Fruit fly (Drosophila melanogaster) whole organism, embryonic: ENCODE data around the gene CG7203.
A peak's percentile ranks its signal among the peaks of the same experiment; 100 is the strongest.

Source experiments
- Atf3 ChIP-seq: fragments of 200-800 bp; sonication (Bioruptor generic); optimal IDR thresholded peaks from 3 replicates; lab custom pipeline; 2016; ENCODE audit warnings: missing biosample characterization, missing genetic modification characterization
- BtbVII ChIP-seq: fragments of 200-800 bp; sonication (Bioruptor generic); optimal IDR thresholded peaks from 3 replicates; lab custom pipeline; 2017; ENCODE audit warnings: missing biosample characterization, mild to moderate bottlenecking, missing genetic modification characterization
- C15 ChIP-seq: fragments of 200-800 bp; sonication (Bioruptor generic); IDR thresholded peaks from 3 replicates; pipeline ENCODE4 v1.3.6; 2022; ENCODE audit warnings: missing biosample characterization, missing genetic modification characterization
- CG1024 ChIP-seq: fragments of 200-800 bp; sonication (Bioruptor generic); IDR thresholded peaks from 2 replicates; pipeline ENCODE4 v1.3.6; 2022; ENCODE audit warnings: missing biosample characterization, missing genetic modification characterization
- CG11085 ChIP-seq: fragments of 200-800 bp; sonication (Bioruptor generic); IDR thresholded peaks from 2 replicates; pipeline ENCODE4 v1.3.6; 2022; ENCODE audit warnings: missing biosample characterization, missing genetic modification characterization
- CG11695 ChIP-seq: fragments of 200-800 bp; sonication (Bioruptor generic); IDR thresholded peaks from 3 replicates; pipeline ENCODE4 v1.3.6; 2022; ENCODE audit warnings: missing biosample characterization, missing genetic modification characterization
- CG12391 ChIP-seq: fragments of 200-800 bp; sonication (Bioruptor generic); optimal IDR thresholded peaks from 3 replicates; lab custom pipeline; 2018; ENCODE audit warnings: missing biosample characterization, mild to moderate bottlenecking, missing genetic modification characterization, moderate library complexity
- CG13123 ChIP-seq: fragments of 200-800 bp; sonication (Bioruptor generic); optimal IDR thresholded peaks from 2 replicates; lab custom pipeline; 2016; ENCODE audit warnings: missing biosample characterization, missing genetic modification characterization
- CG14014 ChIP-seq: fragments of 200-800 bp; sonication (Bioruptor generic); IDR thresholded peaks from 2 replicates; pipeline ENCODE4 v1.3.6; 2022; ENCODE audit warnings: missing biosample characterization, missing genetic modification characterization
- CG15479 ChIP-seq: fragments of 200-800 bp; sonication (Bioruptor generic); optimal IDR thresholded peaks from 3 replicates; lab custom pipeline; 2019; ENCODE audit warnings: missing biosample characterization, mild to moderate bottlenecking, missing genetic modification characterization, moderate library complexity
- CG1603 ChIP-seq: fragments of 200-800 bp; sonication (Bioruptor generic); optimal IDR thresholded peaks from 2 replicates; lab custom pipeline; 2019; ENCODE audit warnings: missing biosample characterization, mild to moderate bottlenecking, missing genetic modification characterization, moderate library complexity
- CG17612 ChIP-seq: fragments of 200-800 bp; sonication (Bioruptor generic); IDR thresholded peaks from 2 replicates; pipeline ENCODE4 v1.3.6; 2022; ENCODE audit warnings: missing biosample characterization, missing genetic modification characterization
- CG2120 ChIP-seq: fragments of 200-800 bp; sonication (Bioruptor generic); optimal IDR thresholded peaks from 3 replicates; lab custom pipeline; 2016; ENCODE audit warnings: missing biosample characterization, missing genetic modification characterization
- CG2202 ChIP-seq: fragments of 200-800 bp; sonication (Bioruptor generic); optimal IDR thresholded peaks from 2 replicates; lab custom pipeline; 2018; ENCODE audit warnings: missing biosample characterization, mild to moderate bottlenecking, missing genetic modification characterization
- CG2678 ChIP-seq: fragments of 200-800 bp; sonication (Bioruptor generic); optimal IDR thresholded peaks from 3 replicates; lab custom pipeline; 2019; ENCODE audit warnings: missing biosample characterization, mild to moderate bottlenecking, missing genetic modification characterization, moderate library complexity
- CG6813 ChIP-seq: fragments of 200-800 bp; sonication (Bioruptor generic); optimal IDR thresholded peaks from 2 replicates; lab custom pipeline; 2017; ENCODE audit warnings: missing biosample characterization, missing genetic modification characterization, mild to moderate bottlenecking, moderate library complexity, missing genetic modification reagents
- CG9609 ChIP-seq: fragments of 200-800 bp; sonication (Bioruptor generic); optimal IDR thresholded peaks from 3 replicates; lab custom pipeline; 2016; ENCODE audit warnings: missing biosample characterization, missing genetic modification characterization
- CG9817 ChIP-seq: fragments of 200-800 bp; sonication (Bioruptor generic); optimal IDR thresholded peaks from 2 replicates; lab custom pipeline; 2018; ENCODE audit warnings: missing biosample characterization, mild to moderate bottlenecking, missing genetic modification characterization, moderate library complexity
- CG9932 ChIP-seq: fragments of 200-800 bp; sonication (Bioruptor generic); IDR thresholded peaks from 2 replicates; pipeline ENCODE4 v1.3.6; 2022; ENCODE audit warnings: missing biosample characterization, missing genetic modification characterization
- CrebB ChIP-seq: fragments of 200-800 bp; sonication (Bioruptor generic); optimal IDR thresholded peaks from 3 replicates; lab custom pipeline; 2018; ENCODE audit warnings: missing biosample characterization, mild to moderate bottlenecking, missing genetic modification characterization
- Dref ChIP-seq: fragments of 200-800 bp; sonication (Bioruptor generic); IDR thresholded peaks from 2 replicates; pipeline ENCODE4 v1.3.6; 2022; ENCODE audit warnings: missing biosample characterization, missing genetic modification characterization
- HLH3B ChIP-seq: fragments of 200-800 bp; sonication (Bioruptor generic); IDR thresholded peaks from 2 replicates; pipeline ENCODE4 v1.3.6; 2022; ENCODE audit warnings: missing biosample characterization, missing genetic modification characterization
- HLH4C ChIP-seq: fragments of 200-800 bp; sonication (Bioruptor generic); IDR thresholded peaks from 3 replicates; pipeline ENCODE4 v1.3.6; 2022; ENCODE audit warnings: missing biosample characterization, missing genetic modification characterization; ENCODE audit not compliant: partially characterized antibody
- Hsf ChIP-seq: fragments of 200-800 bp; sonication (Bioruptor generic); optimal IDR thresholded peaks from 3 replicates; lab custom pipeline; 2016; ENCODE audit warnings: missing biosample characterization, missing genetic modification characterization
- Lim3 ChIP-seq: fragments of 200-800 bp; sonication (Bioruptor generic); IDR thresholded peaks from 2 replicates; pipeline ENCODE4 v1.3.6; 2022; ENCODE audit warnings: missing biosample characterization, missing genetic modification characterization
- Mrtf ChIP-seq: fragments of 200-800 bp; sonication (Bioruptor generic); IDR thresholded peaks from 3 replicates; pipeline ENCODE4 v1.3.6; 2022; ENCODE audit warnings: missing biosample characterization, missing genetic modification characterization
- Ravus ChIP-seq: fragments of 200-800 bp; sonication (Bioruptor generic); IDR thresholded peaks from 2 replicates; pipeline ENCODE4 v1.3.6; 2022; ENCODE audit warnings: missing biosample characterization, missing genetic modification characterization
- Taf1 ChIP-seq: fragments of 200-800 bp; sonication (Bioruptor generic); IDR thresholded peaks from 2 replicates; pipeline ENCODE4 v1.3.6; 2022; ENCODE audit warnings: missing biosample characterization, missing genetic modification characterization
- amos ChIP-seq: fragments of 200-800 bp; sonication (Bioruptor generic); IDR thresholded peaks from 2 replicates; pipeline ENCODE4 v1.3.6; 2022; ENCODE audit warnings: missing biosample characterization, missing genetic modification characterization; ENCODE audit not compliant: partially characterized antibody
- bbx ChIP-seq: fragments of 200-800 bp; sonication (Bioruptor generic); IDR thresholded peaks from 2 replicates; pipeline ENCODE4 v1.3.6; 2022; ENCODE audit warnings: missing biosample characterization, missing genetic modification characterization; ENCODE audit not compliant: partially characterized antibody
- btn ChIP-seq: fragments of 200-800 bp; sonication (Bioruptor generic); optimal IDR thresholded peaks from 2 replicates; lab custom pipeline; 2016; ENCODE audit warnings: missing biosample characterization, missing genetic modification characterization
- chif ChIP-seq, 2 experiments: fragments of 200-800 bp; sonication (Bioruptor generic); optimal IDR thresholded peaks; 3 replicates each; lab custom pipeline; 2016; ENCODE audit warnings: missing biosample characterization in 2 of 2, missing genetic modification characterization in 2 of 2
- crp ChIP-seq, 2 experiments: fragments of 200-800 bp; sonication (Bioruptor generic); optimal IDR thresholded peaks; 2 replicates in 1 of 2; 3 replicates in 1 of 2; lab custom pipeline; 2017; ENCODE audit warnings: missing biosample characterization in 2 of 2, missing genetic modification characterization in 2 of 2, mild to moderate bottlenecking in 1 of 2, moderate library complexity in 1 of 2
- danr ChIP-seq: fragments of 200-800 bp; sonication (Bioruptor generic); IDR thresholded peaks from 2 replicates; pipeline ENCODE4 v1.3.6; 2022; ENCODE audit warnings: missing biosample characterization, missing genetic modification characterization
- dmrt11E ChIP-seq: fragments of 200-800 bp; sonication (Bioruptor generic); optimal IDR thresholded peaks from 3 replicates; lab custom pipeline; 2018; ENCODE audit warnings: missing biosample characterization, mild to moderate bottlenecking, missing genetic modification characterization, moderate library complexity
- inv ChIP-seq: fragments of 200-800 bp; sonication (Bioruptor generic); IDR thresholded peaks from 2 replicates; pipeline ENCODE4 v1.3.6; 2022; ENCODE audit warnings: missing biosample characterization, missing genetic modification characterization; ENCODE audit not compliant: partially characterized antibody
- jing ChIP-seq: fragments of 200-800 bp; sonication (Bioruptor generic); optimal IDR thresholded peaks from 2 replicates; lab custom pipeline; 2018; ENCODE audit warnings: missing biosample characterization, mild to moderate bottlenecking, missing genetic modification characterization
- lab ChIP-seq: fragments of 200-800 bp; sonication (Bioruptor generic); optimal IDR thresholded peaks from 3 replicates; lab custom pipeline; 2017; ENCODE audit warnings: missing biosample characterization, missing genetic modification characterization, mild to moderate bottlenecking, moderate library complexity, missing genetic modification reagents
- luna ChIP-seq: fragments of 200-800 bp; sonication (Bioruptor generic); optimal IDR thresholded peaks from 2 replicates; lab custom pipeline; 2016; ENCODE audit warnings: missing biosample characterization, missing genetic modification characterization
- pnt ChIP-seq: fragments of 200-800 bp; sonication (Bioruptor generic); optimal IDR thresholded peaks from 3 replicates; lab custom pipeline; 2016; ENCODE audit warnings: missing biosample characterization, missing genetic modification characterization
- pzg ChIP-seq: fragments of 200-800 bp; sonication (Bioruptor generic); optimal IDR thresholded peaks from 3 replicates; lab custom pipeline; 2018; ENCODE audit warnings: missing biosample characterization, mild to moderate bottlenecking, missing genetic modification characterization, moderate library complexity
- salm ChIP-seq: fragments of 200-800 bp; sonication (Bioruptor generic); optimal IDR thresholded peaks from 2 replicates; lab custom pipeline; 2018; ENCODE audit warnings: missing biosample characterization, mild to moderate bottlenecking, missing genetic modification characterization
- slou ChIP-seq: fragments of 200-800 bp; sonication (Bioruptor generic); optimal IDR thresholded peaks from 3 replicates; lab custom pipeline; 2016; ENCODE audit warnings: missing biosample characterization, missing genetic modification characterization
- sqz ChIP-seq: fragments of 200-800 bp; sonication (Bioruptor generic); optimal IDR thresholded peaks from 3 replicates; lab custom pipeline; 2018; ENCODE audit warnings: missing biosample characterization, mild to moderate bottlenecking, missing genetic modification characterization
- tio ChIP-seq: fragments of 200-800 bp; sonication (Bioruptor generic); optimal IDR thresholded peaks from 2 replicates; lab custom pipeline; 2017; ENCODE audit warnings: missing biosample characterization, missing genetic modification characterization, inconsistent platforms
- trem ChIP-seq: fragments of 200-800 bp; optimal IDR thresholded peaks from 3 replicates; lab custom pipeline; 2019; ENCODE audit warnings: missing biosample characterization, mild to moderate bottlenecking, missing genetic modification characterization, moderate library complexity
- tx ChIP-seq: fragments of 200-800 bp; sonication (Bioruptor generic); optimal IDR thresholded peaks from 2 replicates; lab custom pipeline; 2016; ENCODE audit warnings: missing biosample characterization, missing genetic modification characterization
- usp ChIP-seq: fragments of >200 bp; optimal IDR thresholded peaks from 2 replicates; lab custom pipeline; 2017; ENCODE audit warnings: missing biosample characterization, missing genetic modification characterization
- zfh2 ChIP-seq: fragments of 200-800 bp; sonication (Bioruptor generic); optimal IDR thresholded peaks from 2 replicates; lab custom pipeline; 2016; ENCODE audit warnings: missing biosample characterization, missing genetic modification characterization

The CG7203 gene

DNA sequence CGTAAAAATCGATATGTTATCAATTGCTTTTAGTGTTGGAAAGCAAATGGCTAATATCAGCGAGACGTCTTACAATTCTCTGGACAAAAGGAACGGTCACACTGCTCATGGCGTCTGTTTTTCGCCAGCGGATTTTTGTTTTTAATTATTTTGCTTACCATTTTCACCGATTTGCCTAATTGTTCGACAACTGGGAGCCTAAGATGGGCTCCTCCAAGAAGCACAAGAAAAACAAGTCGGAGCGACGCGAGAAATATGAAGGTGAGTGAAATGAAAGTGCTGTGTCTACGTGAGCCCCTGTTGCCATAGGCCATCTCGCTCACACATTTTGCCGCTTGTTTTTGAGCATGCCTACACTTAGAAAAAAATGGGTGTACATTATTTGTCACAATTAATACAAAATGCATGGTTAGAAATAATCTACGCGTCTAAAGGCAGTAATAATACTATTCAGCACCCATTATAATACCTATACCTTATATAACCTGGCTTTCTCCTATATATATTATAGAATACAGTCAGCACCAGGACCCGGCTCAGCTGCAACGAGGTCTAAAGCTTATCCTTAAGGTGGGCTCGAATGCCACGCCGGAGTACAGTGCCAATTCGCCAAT, 29.9 kb upstream of the CG7203 start, which contains the start of gene Brd7-9 (continued):
- peak; percentile 12 for TF ChIP-seq CrebB (tag; lab: Kevin White, UChicago)
- TF ChIP-seq usp (GFP tag; lab: Kevin White, UChicago), result no peak
- peak; percentile 73 for TF ChIP-seq CG2678 (tag; lab: Kevin White, UChicago)
- TF ChIP-seq btn (GFP tag; lab: Kevin White, UChicago), result peak; percentile 1
- peak; percentile 76 for TF ChIP-seq CG6813 (GFP tag; lab: Kevin White, UChicago)
- peak; percentile 73 for TF ChIP-seq CG9932 (GFP tag; lab: Robert Waterston, UW)
- peak; percentile 47 for TF ChIP-seq amos (GFP tag; lab: Robert Waterston, UW)
- TF ChIP-seq C15 (GFP tag; lab: Robert Waterston, UW), result peak; percentile 63; the same call in 1 of the 3 replicates
- peak; percentile 83 for TF ChIP-seq CG14014 (GFP tag; lab: Robert Waterston, UW)
- TF ChIP-seq chif (GFP tag; optimal IDR thresholded peaks at IDR 0.05; lab: Kevin White, UChicago), result peak; percentile 50
- TF ChIP-seq BtbVII (GFP tag; lab: Kevin White, UChicago), result peak; percentile 81
- TF ChIP-seq trem (tag; lab: Kevin White, UChicago), result peak; percentile 27
- TF ChIP-seq bbx, result peak; percentile 56; the same call in 1 of the 2 replicates
- TF ChIP-seq tio, result peak; percentile 56
- TF ChIP-seq luna (GFP tag; lab: Kevin White, UChicago), result peak; percentile 7
- peak; percentile 50 for TF ChIP-seq danr (GFP tag; lab: Robert Waterston, UW)
- no peak; the same call in 1 of the 2 replicates for TF ChIP-seq Ravus (GFP tag; lab: Robert Waterston, UW)
- TF ChIP-seq CG2120, result peak; percentile 77
- peak; percentile 49; the same call in 1 of the 2 replicates for TF ChIP-seq CG11085 (GFP tag; lab: Robert Waterston, UW)
- TF ChIP-seq zfh2 (GFP tag; lab: Kevin White, UChicago), result no peak
- peak; percentile 30; the same call in 1 of the 2 replicates for TF ChIP-seq inv (GFP tag; lab: Robert Waterston, UW)
- peak; percentile 57 for TF ChIP-seq pnt (GFP tag; lab: Kevin White, UChicago)
- peak; percentile 52 for TF ChIP-seq dmrt11E (tag; lab: Kevin White, UChicago)
- peak; percentile 51 for TF ChIP-seq CG9817 (tag; lab: Kevin White, UChicago)
- peak; percentile 55 for TF ChIP-seq CG2202 (tag; lab: Kevin White, UChicago)
- TF ChIP-seq CG17612 (GFP tag; lab: Robert Waterston, UW), result peak; percentile 47; the same call in 1 of the 2 replicates
- peak; percentile 79 for TF ChIP-seq CG1603 (tag; lab: Kevin White, UChicago)
- peak; percentile 90 for TF ChIP-seq CG11695 (GFP tag; lab: Robert Waterston, UW)
- peak; percentile 84 for TF ChIP-seq Dref (GFP tag; lab: Robert Waterston, UW)
- peak; percentile 39 for TF ChIP-seq CG9609 (GFP tag; lab: Kevin White, UChicago)
- peak; percentile 75 for TF ChIP-seq HLH3B
- TF ChIP-seq tx (GFP tag; lab: Kevin White, UChicago), result no peak
- TF ChIP-seq HLH4C, result no peak; the same call in 2 of the 3 replicates
- peak; percentile 60 for TF ChIP-seq Taf1 (GFP tag; lab: Robert Waterston, UW)
- peak; percentile 89 for TF ChIP-seq lab (GFP tag; lab: Kevin White, UChicago)
- TF ChIP-seq pzg (GFP tag; lab: Kevin White, UChicago), result peak; percentile 61
- peak; percentile 35; the same call in 1 of the 3 replicates for TF ChIP-seq Mrtf (GFP tag; lab: Robert Waterston, UW)
- TF ChIP-seq slou (GFP tag; lab: Kevin White, UChicago), result peak; percentile 63
- TF ChIP-seq salm (tag; lab: Kevin White, UChicago), result peak; percentile 29
- 0 out of 2 replicates have a peak, but pooled peaks have one; percentile 28 for TF ChIP-seq CG1024 (GFP tag; lab: Robert Waterston, UW)
- no peak for TF ChIP-seq crp (GFP tag; optimal IDR thresholded peaks at IDR 0.05; lab: Kevin White, UChicago)
- peak; percentile 28 for TF ChIP-seq Atf3
- peak; percentile 28 for TF ChIP-seq jing (GFP tag; lab: Kevin White, UChicago)
- peak; percentile 75 for TF ChIP-seq CG12391 (tag; lab: Kevin White, UChicago)
- TF ChIP-seq CG15479, result no peak
- peak; percentile 21 for TF ChIP-seq CG13123 (GFP tag; lab: Kevin White, UChicago)
- peak; percentile 55 for TF ChIP-seq Hsf (GFP tag; lab: Kevin White, UChicago)
- TF ChIP-seq sqz, result no peak
- TF ChIP-seq Lim3, result no peak
